Worm (Caenorhabditis elegans) whole organism, early embryonic: Measurements from ENCODE around the gene W08E12.5.

ENCODE experiments used
- B0310.2 ChIP-seq: sonication (generic microtip); optimal IDR thresholded peaks from 2 replicates; lab custom pipeline; 2016; ENCODE audit warnings: mild to moderate bottlenecking, missing genetic modification characterization, missing compliant biosample characterization
- F13C5.2 ChIP-seq: sonication (generic microtip); optimal IDR thresholded peaks from 2 replicates; lab custom pipeline; 2017; ENCODE audit warnings: mild to moderate bottlenecking, missing genetic modification characterization, inconsistent platforms, missing compliant biosample characterization
- aly-1 ChIP-seq: sonication (generic microtip); optimal IDR thresholded peaks from 2 replicates; lab custom pipeline; 2016; ENCODE audit warnings: missing genetic modification characterization, missing compliant biosample characterization
- ama-1 ChIP-seq: fragments of 150-350 bp; optimal IDR thresholded peaks from 2 replicates; lab custom pipeline; 2014
- ceh-13 ChIP-seq: fragments of 200-800 bp; sonication (Bioruptor generic); optimal IDR thresholded peaks from 2 replicates; lab custom pipeline; 2018; ENCODE audit warnings: mild to moderate bottlenecking, missing genetic modification characterization, missing compliant biosample characterization
- ceh-36 ChIP-seq: sonication (generic microtip); optimal IDR thresholded peaks from 2 replicates; lab custom pipeline; 2016; ENCODE audit warnings: missing genetic modification characterization, inconsistent platforms, missing compliant biosample characterization
- ets-7 ChIP-seq: sonication (generic microtip); optimal IDR thresholded peaks from 2 replicates; lab custom pipeline; 2016; ENCODE audit warnings: missing genotype, missing genetic modification characterization, missing compliant biosample characterization
- flt-1 ChIP-seq: fragments of 200-800 bp; sonication (Bioruptor generic); IDR thresholded peaks from 2 replicates; pipeline ENCODE4 v1.3.6; 2022; ENCODE audit warnings: missing genetic modification characterization, missing compliant biosample characterization
- hmbx-1 ChIP-seq: sonication (generic microtip); optimal IDR thresholded peaks from 2 replicates; lab custom pipeline; 2016; ENCODE audit warnings: mild to moderate bottlenecking, missing genetic modification characterization, missing compliant biosample characterization
- hmg-4 ChIP-seq: fragments of 200-800 bp; sonication (Bioruptor generic); optimal IDR thresholded peaks from 2 replicates; lab custom pipeline; 2018; ENCODE audit warnings: mild to moderate bottlenecking, missing genetic modification characterization, missing compliant biosample characterization
- hnd-1 ChIP-seq: sonication (generic microtip); optimal IDR thresholded peaks from 2 replicates; lab custom pipeline; 2016; ENCODE audit warnings: missing genetic modification characterization, missing compliant biosample characterization
- pes-1 ChIP-seq: fragments of 200-800 bp; sonication (Bioruptor generic); IDR thresholded peaks from 2 replicates; pipeline ENCODE4 v1.3.6; 2022; ENCODE audit warnings: missing genetic modification reagents, missing genetic modification characterization, missing compliant biosample characterization
- scrt-1 ChIP-seq: fragments of 200-800 bp; sonication (Bioruptor generic); IDR thresholded peaks from 2 replicates; pipeline ENCODE4 v1.3.6; 2022; ENCODE audit warnings: missing genetic modification characterization, missing compliant biosample characterization
- sea-1 ChIP-seq: fragments of 200-800 bp; sonication (Bioruptor generic); conservative IDR thresholded peaks from 2 replicates; pipeline ENCODE4 v1.3.6; 2022; ENCODE audit warnings: missing genetic modification characterization, missing compliant biosample characterization
- tbx-11 ChIP-seq: fragments of 200-800 bp; sonication (Bioruptor generic); IDR thresholded peaks from 2 replicates; pipeline ENCODE4 v1.3.6; 2022; ENCODE audit warnings: missing genetic modification characterization, missing compliant biosample characterization
- tbx-37 ChIP-seq: fragments of 200-800 bp; sonication (Bioruptor generic); conservative IDR thresholded peaks from 2 replicates; pipeline ENCODE4 v1.3.6; 2022; ENCODE audit warnings: missing genetic modification reagents, missing genetic modification characterization, missing compliant biosample characterization
- tra-4 ChIP-seq: sonication (generic microtip); optimal IDR thresholded peaks from 2 replicates; lab custom pipeline; 2017; ENCODE audit warnings: missing genetic modification characterization, missing compliant biosample characterization

Gene W08E12.5

ce11 chrIV:3338176-3338575 lies 37.6 kb downstream of the W08E12.5 start:
- TF ChIP-seq ceh-36 (tag; lab: Kevin White, UChicago) (no peak), B0310.2 (tag; lab: Kevin White, UChicago) (no peak), scrt-1 (GFP tag; lab: Robert Waterston, UW) (no peak), ets-7 (tag; lab: Kevin White, UChicago) (no peak), ceh-13 (GFP tag; lab: Kevin White, UChicago) (no peak), F13C5.2 (tag; lab: Kevin White, UChicago) (no peak), hmbx-1 (no peak), hnd-1 (tag; lab: Kevin White, UChicago) (no peak), sea-1 (GFP tag; lab: Robert Waterston, UW) (no peak), aly-1 (tag; lab: Kevin White, UChicago) (no peak), pes-1 (GFP tag; lab: Robert Waterston, UW) (no peak), hmg-4 (GFP tag; lab: Kevin White, UChicago) (no peak), tra-4 (tag; lab: Kevin White, UChicago) (no peak), tbx-11 (GFP tag; lab: Robert Waterston, UW) (no peak)

- no peak for TF ChIP-seq tbx-37
- TF ChIP-seq F13C5.2 (tag; lab: Kevin White, UChicago): peak; percentile 35
These were observed 38.1 kb downstream of the W08E12.5 start, which contains the start of gene hrpa-1 for ce11 chrIV:3338676-3339075. TSS of gene hrpa-1 (minus strand) at chrIV:3338867.

- no peak for TF ChIP-seq aly-1 (tag; lab: Kevin White, UChicago)
- TF ChIP-seq scrt-1 (GFP tag; lab: Robert Waterston, UW): no peak
- TF ChIP-seq ceh-13 (GFP tag; lab: Kevin White, UChicago): no peak
- TF ChIP-seq B0310.2 (tag; lab: Kevin White, UChicago): no peak
- no peak for TF ChIP-seq tbx-11 (GFP tag; lab: Robert Waterston, UW)
- TF ChIP-seq tbx-37: no peak
- TF ChIP-seq ceh-36 (tag; lab: Kevin White, UChicago): no peak
These were observed 40.6 kb downstream of the W08E12.5 start, which contains the start of gene F42A6.2 for ce11 chrIV:3341170-3341569. TSS of gene F42A6.2 (plus strand) at chrIV:3341470.

- TF ChIP-seq hnd-1 (tag; lab: Kevin White, UChicago) (no peak), ceh-36 (tag; lab: Kevin White, UChicago) (no peak), sea-1 (GFP tag; lab: Robert Waterston, UW) (no peak), tbx-37 (no peak), ets-7 (tag; lab: Kevin White, UChicago) (no peak), tbx-11 (GFP tag; lab: Robert Waterston, UW) (no peak), B0310.2 (tag; lab: Kevin White, UChicago) (no peak), tra-4 (tag; lab: Kevin White, UChicago) (no peak), hmbx-1 (no peak), scrt-1 (GFP tag; lab: Robert Waterston, UW) (no peak), F13C5.2 (tag; lab: Kevin White, UChicago) (no peak), ceh-13 (GFP tag; lab: Kevin White, UChicago) (no peak), ama-1 (lab: Kevin White, UChicago) (no peak), pes-1 (GFP tag; lab: Robert Waterston, UW) (no peak), flt-1 (GFP tag; lab: Robert Waterston, UW) (no peak), hmg-4 (GFP tag; lab: Kevin White, UChicago) (no peak), aly-1 (tag; lab: Kevin White, UChicago) (no peak)
These were observed 44.9 kb downstream of the W08E12.5 start for ce11 chrIV:3345484-3345883.

- no peak for TF ChIP-seq scrt-1 (GFP tag; lab: Robert Waterston, UW)
- TF ChIP-seq flt-1 (GFP tag; lab: Robert Waterston, UW): no peak
- no peak for TF ChIP-seq ama-1 (lab: Kevin White, UChicago)
- TF ChIP-seq hmbx-1: no peak
- no peak for TF ChIP-seq ceh-13 (GFP tag; lab: Kevin White, UChicago)
- TF ChIP-seq aly-1 (tag; lab: Kevin White, UChicago): no peak
These were observed 47.7 kb downstream of the W08E12.5 start for ce11 chrIV:3348334-3348733.

ce11 chrIV:3349977-3350580 lies 49.5 kb downstream of the W08E12.5 start, which contains the start of gene elks-1:
TSS of gene elks-1 (minus strand) at chrIV:3350027.
- TF ChIP-seq F13C5.2 (tag; lab: Kevin White, UChicago): peak; percentile 4
- TF ChIP-seq flt-1 (GFP tag; lab: Robert Waterston, UW): peak; percentile 34; the same call in 1 of the 2 replicates
- no peak for TF ChIP-seq ceh-13 (GFP tag; lab: Kevin White, UChicago)
- TF ChIP-seq ets-7 (tag; lab: Kevin White, UChicago): peak; percentile 70
- TF ChIP-seq B0310.2 (tag; lab: Kevin White, UChicago): no peak
- TF ChIP-seq pes-1 (GFP tag; lab: Robert Waterston, UW): no peak
